Worm (Caenorhabditis elegans) whole organism, L1 larva: ENCODE results near the gene sdpn-1.

Experiments
- lin-39 ChIP-seq: fragments of 150-350 bp; optimal IDR thresholded peaks from 2 replicates; lab custom pipeline; 2014; ENCODE audit warnings: missing biosample characterization, missing genetic modification reagents, missing genetic modification characterization
- pag-3 ChIP-seq: sonication (generic microtip); optimal IDR thresholded peaks from 2 replicates; lab custom pipeline; 2017; ENCODE audit warnings: missing genetic modification characterization, mild to moderate bottlenecking, missing compliant biosample characterization, antibody characterized with exemption, borderline replicate concordance; ENCODE audit not compliant: insufficient read depth
- xbp-1 ChIP-seq: sonication (generic microtip); optimal IDR thresholded peaks from 2 replicates; lab custom pipeline; 2016; ENCODE audit warnings: missing genetic modification characterization, missing compliant biosample characterization

- no peak for TF ChIP-seq lin-39 (tag; lab: Kevin White, UChicago)
- no peak for TF ChIP-seq xbp-1 (tag; lab: Kevin White, UChicago)
- TF ChIP-seq pag-3 (tag; lab: Kevin White, UChicago): no peak
These were observed 32.0 kb upstream of the sdpn-1 start for ce11 chrX:8030032-8030431.
